Fruit fly (Drosophila melanogaster) whole organism, embryonic: Measurements from ENCODE around the gene RASSF8.
A peak's percentile ranks its signal among the peaks of the same experiment; 100 is the strongest.

Source experiments
- CG16779 ChIP-seq: fragments of 200-800 bp; sonication (Bioruptor generic); IDR thresholded peaks from 2 replicates; pipeline ENCODE4 v1.3.6; 2022; ENCODE audit warnings: missing biosample characterization, missing genetic modification characterization
- CG17186 ChIP-seq: fragments of 200-800 bp; sonication (Bioruptor generic); optimal IDR thresholded peaks from 3 replicates; lab custom pipeline; 2017; ENCODE audit warnings: missing biosample characterization, missing genetic modification reagents, missing genetic modification characterization
- CG17385 ChIP-seq: fragments of 200-800 bp; sonication (Bioruptor generic); optimal IDR thresholded peaks from 3 replicates; lab custom pipeline; 2018; ENCODE audit warnings: missing biosample characterization, mild to moderate bottlenecking, missing genetic modification characterization
- Ets97D ChIP-seq: fragments of 200-800 bp; sonication (Bioruptor generic); optimal IDR thresholded peaks from 3 replicates; lab custom pipeline; 2016; ENCODE audit warnings: missing biosample characterization, missing genetic modification characterization
- Hr3 ChIP-seq: fragments of 200-800 bp; sonication (Bioruptor generic); optimal IDR thresholded peaks from 3 replicates; lab custom pipeline; 2016; ENCODE audit warnings: missing biosample characterization, missing genetic modification characterization
- MESR4 ChIP-seq: fragments of 200-800 bp; sonication (Bioruptor generic); optimal IDR thresholded peaks from 2 replicates; lab custom pipeline; 2018; ENCODE audit warnings: missing biosample characterization, mild to moderate bottlenecking, missing genetic modification characterization, moderate library complexity
- cad ChIP-seq: fragments of >200 bp; optimal IDR thresholded peaks from 2 replicates; lab custom pipeline; 2017; ENCODE audit warnings: missing biosample characterization, missing genetic modification characterization
- tio ChIP-seq: fragments of 200-800 bp; sonication (Bioruptor generic); optimal IDR thresholded peaks from 2 replicates; lab custom pipeline; 2017; ENCODE audit warnings: missing biosample characterization, missing genetic modification characterization, inconsistent platforms

dm6 chr3R:25631079-25631478, 30.5 kb upstream of the RASSF8 start:
- TF ChIP-seq Ets97D (GFP tag; lab: Kevin White, UChicago) (peak; percentile 11), CG17186 (GFP tag; lab: Kevin White, UChicago) (no peak), MESR4 (GFP tag; lab: Kevin White, UChicago) (no peak), tio (peak; percentile 63), cad (GFP tag; lab: Kevin White, UChicago) (no peak), CG17385 (GFP tag; lab: Kevin White, UChicago) (peak; percentile 64), CG16779 (no peak), Hr3 (GFP tag; lab: Kevin White, UChicago) (peak; percentile 43)
